Worm (Caenorhabditis elegans): ENCODE measurements around the gene arl-5.

- TF ChIP-seq him-1 (tag; optimal IDR thresholded peaks at IDR 0.05) = no peak
- TF ChIP-seq W03F9.2 (tag; optimal IDR thresholded peaks at IDR 0.05) = no peak
- no peak for TF ChIP-seq dao-5 (tag; optimal IDR thresholded peaks at IDR 0.05)
Observed at ce11 chrIII:9813146-9813545, 9.9 kb upstream of the arl-5 start, which contains the start of gene ZK632.14.

All from whole organism, L4/young adult.